Fruit fly (Drosophila melanogaster) whole organism, embryonic: ENCODE data around the gene CG34008.

Experiments used
- CG10366 ChIP-seq: fragments of 200-800 bp; sonication (Bioruptor generic); IDR thresholded peaks from 2 replicates; pipeline ENCODE4 v1.3.6; 2022; ENCODE audit warnings: missing biosample characterization, missing genetic modification characterization
- CG13287 ChIP-seq: fragments of 200-800 bp; sonication (Bioruptor generic); IDR thresholded peaks from 2 replicates; pipeline ENCODE4 v1.3.6; 2022; ENCODE audit warnings: missing biosample characterization, missing genetic modification characterization; ENCODE audit not compliant: partially characterized antibody
- CG14965 ChIP-seq: fragments of 200-800 bp; sonication (Bioruptor generic); optimal IDR thresholded peaks from 2 replicates; lab custom pipeline; 2016; ENCODE audit warnings: missing biosample characterization, missing genetic modification characterization, borderline replicate concordance
- CG15269 ChIP-seq: fragments of 200-800 bp; sonication (Bioruptor generic); optimal IDR thresholded peaks from 2 replicates; lab custom pipeline; 2018; ENCODE audit warnings: missing biosample characterization, mild to moderate bottlenecking, missing genetic modification characterization, moderate library complexity
- CG17359 ChIP-seq: fragments of 200-800 bp; sonication (Bioruptor generic); optimal IDR thresholded peaks from 3 replicates; lab custom pipeline; 2018; ENCODE audit warnings: missing biosample characterization, mild to moderate bottlenecking, missing genetic modification characterization, moderate library complexity
- CG18262 ChIP-seq: fragments of 200-800 bp; optimal IDR thresholded peaks from 3 replicates; lab custom pipeline; 2019; ENCODE audit warnings: missing biosample characterization, mild to moderate bottlenecking, missing genetic modification characterization, moderate library complexity
- CG3065 ChIP-seq: fragments of 200-800 bp; sonication (Bioruptor generic); optimal IDR thresholded peaks from 2 replicates; lab custom pipeline; 2016; ENCODE audit warnings: missing biosample characterization, missing genetic modification characterization
- CG4424 ChIP-seq: fragments of 200-800 bp; sonication (Bioruptor generic); optimal IDR thresholded peaks from 3 replicates; lab custom pipeline; 2016; ENCODE audit warnings: missing biosample characterization, missing genetic modification characterization
- CG4854 ChIP-seq: fragments of 200-800 bp; sonication (Bioruptor generic); optimal IDR thresholded peaks from 2 replicates; lab custom pipeline; 2016; ENCODE audit warnings: missing biosample characterization, missing genetic modification characterization, inconsistent platforms
- CG5180 ChIP-seq: fragments of 200-800 bp; sonication (Bioruptor generic); optimal IDR thresholded peaks from 3 replicates; lab custom pipeline; 2017; ENCODE audit warnings: missing biosample characterization, missing genetic modification characterization, mild to moderate bottlenecking, moderate library complexity, missing genetic modification reagents
- CG8924 ChIP-seq: fragments of 200-800 bp; optimal IDR thresholded peaks from 3 replicates; lab custom pipeline; 2019; ENCODE audit warnings: missing biosample characterization, mild to moderate bottlenecking, missing genetic modification characterization, moderate library complexity
- CG9727 ChIP-seq: fragments of 200-800 bp; sonication (Bioruptor generic); optimal IDR thresholded peaks from 3 replicates; lab custom pipeline; 2017; ENCODE audit warnings: missing biosample characterization, mild to moderate bottlenecking, missing genetic modification characterization
- CG9817 ChIP-seq: fragments of 200-800 bp; sonication (Bioruptor generic); optimal IDR thresholded peaks from 2 replicates; lab custom pipeline; 2018; ENCODE audit warnings: missing biosample characterization, mild to moderate bottlenecking, missing genetic modification characterization, moderate library complexity
- Dek ChIP-seq: fragments of 200-800 bp; sonication (Bioruptor generic); optimal IDR thresholded peaks from 3 replicates; lab custom pipeline; 2019; ENCODE audit warnings: missing biosample characterization, mild to moderate bottlenecking, missing genetic modification characterization, moderate library complexity
- Dfd ChIP-seq, 2 experiments: fragments of >200 bp; optimal IDR thresholded peaks; 2 replicates each; lab custom pipeline; 2017; ENCODE audit warnings: missing biosample characterization in 2 of 2, missing genetic modification characterization in 2 of 2
- Doc2 ChIP-seq: fragments of 200-800 bp; sonication (Bioruptor generic); IDR thresholded peaks from 2 replicates; pipeline ENCODE4 v1.3.6; 2022; ENCODE audit warnings: missing biosample characterization, missing genetic modification characterization
- H15 ChIP-seq: fragments of 200-800 bp; sonication (Bioruptor generic); IDR thresholded peaks from 3 replicates; pipeline ENCODE4 v1.3.6; 2022; ENCODE audit warnings: missing biosample characterization, missing genetic modification characterization
- HLHmδ ChIP-seq: fragments of 200-800 bp; sonication (Bioruptor generic); optimal IDR thresholded peaks from 2 replicates; lab custom pipeline; 2018; ENCODE audit warnings: missing biosample characterization, mild to moderate bottlenecking, missing genetic modification characterization, moderate library complexity
- HmgD ChIP-seq: fragments of 200-800 bp; sonication (Bioruptor generic); optimal IDR thresholded peaks from 3 replicates; lab custom pipeline; 2016; ENCODE audit warnings: missing biosample characterization, missing genetic modification characterization
- Hr78 ChIP-seq, 2 experiments: fragments of 200-800 bp in 1 of 2; fragments of >200 bp in 1 of 2; sonication (Bioruptor generic) in 1 of 2; optimal IDR thresholded peaks; 2 replicates each; lab custom pipeline; 2017 to 2019; ENCODE audit warnings: missing biosample characterization in 2 of 2, missing genetic modification characterization in 2 of 2, mild to moderate bottlenecking in 1 of 2, moderate library complexity in 1 of 2
- Hsf ChIP-seq: fragments of 200-800 bp; sonication (Bioruptor generic); optimal IDR thresholded peaks from 3 replicates; lab custom pipeline; 2016; ENCODE audit warnings: missing biosample characterization, missing genetic modification characterization
- Lhr ChIP-seq: fragments of 200-800 bp; sonication (Bioruptor generic); optimal IDR thresholded peaks from 3 replicates; lab custom pipeline; 2017; ENCODE audit warnings: mild to moderate bottlenecking, missing biosample characterization, missing genetic modification reagents, missing genetic modification characterization
- Lpt ChIP-seq: fragments of >200 bp; optimal IDR thresholded peaks from 2 replicates; lab custom pipeline; 2018; ENCODE audit warnings: missing biosample characterization, missing genetic modification characterization
- Mad ChIP-seq: fragments of 200-800 bp; sonication (Bioruptor generic); optimal IDR thresholded peaks from 2 replicates; lab custom pipeline; 2016; ENCODE audit warnings: missing biosample characterization, missing genetic modification characterization
- Optix ChIP-seq: fragments of 200-800 bp; sonication (Bioruptor generic); IDR thresholded peaks from 3 replicates; pipeline ENCODE4 v1.3.6; 2022; ENCODE audit warnings: missing biosample characterization, missing genetic modification characterization
- Ptx1 ChIP-seq: fragments of 200-800 bp; sonication (Bioruptor generic); IDR thresholded peaks from 2 replicates; pipeline ENCODE4 v1.3.6; 2022; ENCODE audit warnings: missing biosample characterization, missing genetic modification characterization
- Sry-β ChIP-seq: fragments of 200-800 bp; sonication (Bioruptor generic); optimal IDR thresholded peaks from 2 replicates; lab custom pipeline; 2018; ENCODE audit warnings: missing biosample characterization, mild to moderate bottlenecking, missing genetic modification characterization, moderate library complexity
- Xrp1 ChIP-seq: fragments of 200-800 bp; sonication (Bioruptor generic); IDR thresholded peaks from 2 replicates; pipeline ENCODE4 v1.3.6; 2022; ENCODE audit warnings: missing biosample characterization, missing genetic modification characterization
- bsh ChIP-seq, 2 experiments: fragments of 200-800 bp; sonication (Bioruptor generic); optimal IDR thresholded peaks; 2 replicates each; lab custom pipeline; 2017 to 2018; ENCODE audit warnings: mild to moderate bottlenecking in 2 of 2, missing biosample characterization in 2 of 2, missing genetic modification characterization in 2 of 2, moderate library complexity in 1 of 2
- fd102C ChIP-seq: fragments of 200-800 bp; sonication (Bioruptor generic); optimal IDR thresholded peaks from 2 replicates; lab custom pipeline; 2018; ENCODE audit warnings: missing biosample characterization, mild to moderate bottlenecking, missing genetic modification characterization, moderate library complexity
- fd3F ChIP-seq: fragments of 200-800 bp; sonication (Bioruptor generic); optimal IDR thresholded peaks from 2 replicates; lab custom pipeline; 2018; ENCODE audit warnings: missing biosample characterization, mild to moderate bottlenecking, missing genetic modification characterization, moderate library complexity
- gsb ChIP-seq: fragments of 200-800 bp; sonication (Bioruptor generic); IDR thresholded peaks from 2 replicates; pipeline ENCODE4 v1.3.6; 2022; ENCODE audit warnings: missing biosample characterization, missing genetic modification characterization
- hb ChIP-seq: fragments of 200-800 bp; sonication (Bioruptor generic); IDR thresholded peaks from 3 replicates; pipeline ENCODE4 v1.3.6; 2022; ENCODE audit warnings: missing biosample characterization, missing genetic modification characterization; ENCODE audit not compliant: partially characterized antibody
- inv ChIP-seq: fragments of 200-800 bp; sonication (Bioruptor generic); IDR thresholded peaks from 2 replicates; pipeline ENCODE4 v1.3.6; 2022; ENCODE audit warnings: missing biosample characterization, missing genetic modification characterization; ENCODE audit not compliant: partially characterized antibody
- lab ChIP-seq: fragments of 200-800 bp; sonication (Bioruptor generic); optimal IDR thresholded peaks from 3 replicates; lab custom pipeline; 2017; ENCODE audit warnings: missing biosample characterization, missing genetic modification characterization, mild to moderate bottlenecking, moderate library complexity, missing genetic modification reagents
- maf-S ChIP-seq: fragments of 200-800 bp; sonication (Bioruptor generic); optimal IDR thresholded peaks from 2 replicates; lab custom pipeline; 2016; ENCODE audit warnings: missing biosample characterization, missing genetic modification characterization
- nau ChIP-seq: fragments of 200-800 bp; sonication (Bioruptor generic); optimal IDR thresholded peaks from 3 replicates; lab custom pipeline; 2017; ENCODE audit warnings: missing biosample characterization, mild to moderate bottlenecking, missing genetic modification characterization, missing genetic modification reagents
- odd ChIP-seq: fragments of 200-800 bp; sonication (Bioruptor generic); optimal IDR thresholded peaks from 2 replicates; lab custom pipeline; 2017; ENCODE audit warnings: missing biosample characterization, mild to moderate bottlenecking, missing genetic modification characterization
- peb ChIP-seq: fragments of 200-800 bp; sonication (Bioruptor generic); IDR thresholded peaks from 2 replicates; pipeline ENCODE4 v1.3.6; 2022; ENCODE audit warnings: missing biosample characterization, missing genetic modification characterization
- ranshi ChIP-seq: fragments of 200-800 bp; sonication (Bioruptor generic); IDR thresholded peaks from 2 replicates; pipeline ENCODE4 v1.3.6; 2022; ENCODE audit warnings: missing biosample characterization, missing genetic modification characterization
- run ChIP-seq: fragments of 200-800 bp; sonication (Bioruptor generic); optimal IDR thresholded peaks from 3 replicates; lab custom pipeline; 2018; ENCODE audit warnings: missing biosample characterization, mild to moderate bottlenecking, missing genetic modification characterization
- schlank ChIP-seq: fragments of 200-800 bp; sonication (Bioruptor generic); optimal IDR thresholded peaks from 2 replicates; lab custom pipeline; 2018; ENCODE audit warnings: missing biosample characterization, mild to moderate bottlenecking, missing genetic modification characterization
- sens-2 ChIP-seq: fragments of 200-800 bp; sonication (Bioruptor generic); IDR thresholded peaks from 2 replicates; pipeline ENCODE4 v1.3.6; 2022; ENCODE audit warnings: missing biosample characterization, missing genetic modification characterization
- so ChIP-seq: fragments of 200-800 bp; sonication (Bioruptor generic); IDR thresholded peaks from 3 replicates; pipeline ENCODE4 v1.3.6; 2022; ENCODE audit warnings: missing biosample characterization, missing genetic modification characterization
- sr ChIP-seq: fragments of 200-800 bp; sonication (Bioruptor generic); IDR thresholded peaks from 3 replicates; pipeline ENCODE4 v1.3.6; 2022; ENCODE audit warnings: missing biosample characterization, missing genetic modification characterization
- tin ChIP-seq: fragments of 200-800 bp; sonication (Bioruptor generic); optimal IDR thresholded peaks from 3 replicates; lab custom pipeline; 2016; ENCODE audit warnings: missing biosample characterization, missing genetic modification characterization
- vvl ChIP-seq: fragments of 200-800 bp; sonication (Bioruptor generic); IDR thresholded peaks from 2 replicates; pipeline ENCODE4 v1.3.6; 2022; ENCODE audit warnings: missing biosample characterization, missing genetic modification characterization
- zen ChIP-seq: fragments of 200-800 bp; sonication (Bioruptor generic); optimal IDR thresholded peaks from 3 replicates; lab custom pipeline; 2018; ENCODE audit warnings: missing biosample characterization, mild to moderate bottlenecking, missing genetic modification characterization, moderate library complexity

CG34008 gene

DNA sequence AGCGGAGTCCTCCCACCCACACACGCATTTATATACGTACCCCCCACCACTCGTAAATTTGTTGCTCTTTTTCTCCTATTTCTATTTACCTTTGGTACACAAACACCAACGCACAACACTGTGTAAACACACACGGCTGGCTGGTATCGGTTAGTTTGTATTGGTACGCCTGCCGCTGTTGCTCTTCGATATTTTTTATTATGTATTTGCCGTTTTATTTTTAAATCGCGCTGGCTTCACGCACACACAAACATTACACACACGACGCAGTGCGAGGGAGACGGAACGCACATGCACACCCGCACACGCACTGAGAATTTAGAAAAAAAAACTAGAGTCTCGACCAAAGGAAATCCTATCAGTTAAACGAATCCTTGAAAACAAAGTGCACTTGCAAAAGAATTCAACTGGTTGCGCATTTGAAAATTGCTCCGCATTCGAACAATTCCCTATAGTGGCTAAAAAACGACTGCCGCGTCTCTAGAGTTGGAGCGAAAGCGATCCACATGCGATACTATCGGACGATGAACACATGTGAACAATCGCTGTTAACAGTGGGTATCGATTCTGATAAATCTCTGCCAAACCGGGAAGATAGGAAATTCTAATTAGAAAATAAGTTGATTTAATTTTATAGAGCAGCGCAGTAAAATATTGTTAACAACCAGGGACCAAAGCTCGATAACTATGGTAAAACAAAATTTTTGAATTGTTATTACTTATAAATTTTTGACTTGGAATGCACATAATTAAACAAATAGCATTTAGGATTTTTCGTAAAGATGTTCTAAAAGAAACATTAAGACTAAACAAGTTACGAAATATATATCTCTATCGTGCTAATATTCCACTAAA, 30.5 kb downstream of the CG34008 start (continued):
- TF ChIP-seq peb (GFP tag; lab: Robert Waterston, UW) (no peak), Hr78 (GFP tag; optimal IDR thresholded peaks at IDR 0.05; lab: Kevin White, UChicago) (no peak), Xrp1 (peak; percentile 84), sr (peak; percentile 89), CG18262 (tag; lab: Kevin White, UChicago) (no peak), CG3065 (GFP tag; lab: Kevin White, UChicago) (peak; percentile 26), so (GFP tag; lab: Robert Waterston, UW) (peak; percentile 66; the same call in 2 of the 3 replicates), CG10366 (GFP tag; lab: Robert Waterston, UW) (no peak), CG17359 (tag; lab: Kevin White, UChicago) (peak; percentile 73), Lhr (GFP tag; lab: Kevin White, UChicago) (peak; percentile 50), bsh (GFP tag; optimal IDR thresholded peaks at IDR 0.05; lab: Kevin White, UChicago) (peak; percentile 57 to 75), CG14965 (GFP tag; lab: Kevin White, UChicago) (peak; percentile 66), CG5180 (GFP tag; lab: Kevin White, UChicago) (peak; percentile 90), Ptx1 (GFP tag; lab: Robert Waterston, UW) (no peak), CG9727 (peak; percentile 55), CG8924 (tag; lab: Kevin White, UChicago) (peak; percentile 81), Dek (tag; lab: Kevin White, UChicago) (peak; percentile 58), hb (GFP tag; lab: Robert Waterston, UW) (peak; percentile 96), inv (GFP tag; lab: Robert Waterston, UW) (peak; percentile 95), Optix (GFP tag; lab: Robert Waterston, UW) (no peak), CG4424 (GFP tag; lab: Kevin White, UChicago) (no peak), Lpt (GFP tag; lab: Kevin White, UChicago) (no peak), Mad (GFP tag; lab: Kevin White, UChicago) (peak; percentile 33), CG15269 (tag; lab: Kevin White, UChicago) (peak; percentile 52), CG9817 (peak; percentile 49), H15 (GFP tag; lab: Robert Waterston, UW) (no peak), tin (GFP tag; lab: Kevin White, UChicago) (no peak), ranshi (GFP tag; lab: Robert Waterston, UW) (peak; percentile 44; the same call in 1 of the 2 replicates), nau (GFP tag; lab: Kevin White, UChicago) (peak; percentile 91), CG13287 (GFP tag; lab: Robert Waterston, UW) (peak; percentile 88), Dfd (GFP tag; optimal IDR thresholded peaks at IDR 0.05; lab: Kevin White, UChicago) (no peak), run (tag; lab: Kevin White, UChicago) (peak; percentile 35), lab (GFP tag; lab: Kevin White, UChicago) (peak; percentile 93), Sry-β (GFP tag; lab: Kevin White, UChicago) (peak; percentile 59), Hsf (no peak), gsb (GFP tag; lab: Robert Waterston, UW) (peak; percentile 36; the same call in 1 of the 2 replicates), vvl (peak; percentile 64), fd102C (GFP tag; lab: Kevin White, UChicago) (peak; percentile 98), maf-S (peak; percentile 72), HLHmδ (GFP tag; lab: Kevin White, UChicago) (peak; percentile 99), CG4854 (GFP tag; lab: Kevin White, UChicago) (peak; percentile 55), odd (GFP tag; lab: Kevin White, UChicago) (peak; percentile 87), fd3F (GFP tag; lab: Kevin White, UChicago) (peak; percentile 41), HmgD (peak; percentile 66), schlank (tag; lab: Kevin White, UChicago) (peak; percentile 91), sens-2 (GFP tag; lab: Robert Waterston, UW) (peak; percentile 51; the same call in 1 of the 2 replicates), Doc2 (GFP tag; lab: Robert Waterston, UW) (no peak), zen (tag; lab: Kevin White, UChicago) (peak; percentile 49)
